Fruit fly (Drosophila melanogaster) whole organism: ENCODE data around the gene Acbp1.

Source experiments
- CG8478 ChIP-seq: fragments of >200 bp; optimal IDR thresholded peaks from 2 replicates; lab custom pipeline; 2018; ENCODE audit warnings: inconsistent platforms
- Dll ChIP-seq: fragments of >200 bp; optimal IDR thresholded peaks from 2 replicates; lab custom pipeline; 2017
- EcR ChIP-seq, 2 experiments: fragments of >200 bp; optimal IDR thresholded peaks; 2 replicates each; lab custom pipeline; 2017; ENCODE audit warnings: missing biosample characterization in 2 of 2, missing genetic modification characterization in 2 of 2, missing genetic modification reagents in 2 of 2
- psq ChIP-seq: fragments of >200 bp; optimal IDR thresholded peaks from 2 replicates; lab custom pipeline; 2017
- usp ChIP-seq: fragments of >200 bp; optimal IDR thresholded peaks from 2 replicates; lab custom pipeline; 2017; ENCODE audit warnings: missing biosample characterization, missing genetic modification characterization, mixed read lengths

- TF ChIP-seq psq (no peak), usp (GFP tag; lab: Kevin White, UChicago) (no peak), Dll (lab: Kevin White, UChicago) (no peak), EcR (GFP tag; optimal IDR thresholded peaks at IDR 0.05; lab: Kevin White, UChicago) (no peak), CG8478 (no peak)
These were observed 19.5 kb downstream of the Acbp1 start for dm6 chr2L:8142760-8143159.
